Worm (Caenorhabditis elegans): ENCODE results near the gene srw-101.

- TF ChIP-seq ztf-16 (tag; optimal IDR thresholded peaks at IDR 0.05) (no peak), nhr-232 (tag; optimal IDR thresholded peaks at IDR 0.05) (no peak), ama-1 (optimal IDR thresholded peaks at IDR 0.05) (no peak), ceh-2 (tag; optimal IDR thresholded peaks at IDR 0.05) (no peak)
Measured at ce11 chrV:1741074-1741473, 19.0 kb downstream of the srw-101 start, which contains the start of gene srab-25.
